Fruit fly (Drosophila melanogaster) whole organism, embryonic: ENCODE results near the gene SerRS-m.

Experiments used
- Bteb2 ChIP-seq: fragments of 200-800 bp; sonication (Bioruptor generic); optimal IDR thresholded peaks from 2 replicates; lab custom pipeline; 2016; ENCODE audit warnings: missing biosample characterization, missing genetic modification characterization
- CG10565 ChIP-seq: fragments of 200-800 bp; sonication (Bioruptor generic); optimal IDR thresholded peaks from 3 replicates; lab custom pipeline; 2016; ENCODE audit warnings: missing biosample characterization, mild to moderate bottlenecking, missing genetic modification characterization
- CG11247 ChIP-seq: fragments of 200-800 bp; sonication (Bioruptor generic); IDR thresholded peaks from 2 replicates; pipeline ENCODE4 v1.3.6; 2022; ENCODE audit warnings: missing biosample characterization, missing genetic modification characterization
- CG11560 ChIP-seq: fragments of 200-800 bp; sonication (Bioruptor generic); IDR thresholded peaks from 3 replicates; pipeline ENCODE4 v1.3.6; 2022; ENCODE audit warnings: missing biosample characterization, missing genetic modification characterization
- CG12659 ChIP-seq: fragments of 200-800 bp; sonication (Bioruptor generic); optimal IDR thresholded peaks from 3 replicates; lab custom pipeline; 2017; ENCODE audit warnings: mild to moderate bottlenecking, missing biosample characterization, missing genetic modification reagents, missing genetic modification characterization
- CG12744 ChIP-seq: fragments of 200-800 bp; sonication (Bioruptor generic); optimal IDR thresholded peaks from 2 replicates; lab custom pipeline; 2016; ENCODE audit warnings: missing biosample characterization, missing genetic modification characterization
- CG13775 ChIP-seq: fragments of 200-800 bp; sonication (Bioruptor generic); optimal IDR thresholded peaks from 3 replicates; lab custom pipeline; 2017; ENCODE audit warnings: missing biosample characterization, mild to moderate bottlenecking, missing genetic modification characterization
- CG14050 ChIP-seq: fragments of 200-800 bp; sonication (Bioruptor generic); IDR thresholded peaks from 3 replicates; pipeline ENCODE4 v1.3.6; 2022; ENCODE audit warnings: missing biosample characterization, missing genetic modification characterization
- CG14710 ChIP-seq: fragments of 200-800 bp; sonication (Bioruptor generic); optimal IDR thresholded peaks from 3 replicates; lab custom pipeline; 2019; ENCODE audit warnings: missing biosample characterization, mild to moderate bottlenecking, missing genetic modification characterization, moderate library complexity
- CG17328 ChIP-seq: fragments of 200-800 bp; sonication (Bioruptor generic); IDR thresholded peaks from 2 replicates; pipeline ENCODE4 v1.3.6; 2022; ENCODE audit warnings: missing biosample characterization, missing genetic modification characterization
- CG2129 ChIP-seq: fragments of 200-800 bp; sonication (Bioruptor generic); IDR thresholded peaks from 2 replicates; pipeline ENCODE4 v1.3.6; 2022; ENCODE audit warnings: missing biosample characterization, missing genetic modification characterization; ENCODE audit not compliant: partially characterized antibody
- CG2712 ChIP-seq: fragments of 200-800 bp; optimal IDR thresholded peaks from 3 replicates; lab custom pipeline; 2019; ENCODE audit warnings: missing biosample characterization, mild to moderate bottlenecking, missing genetic modification characterization, moderate library complexity
- CG4360 ChIP-seq: fragments of 200-800 bp; sonication (Bioruptor generic); IDR thresholded peaks from 2 replicates; pipeline ENCODE4 v1.3.6; 2022; ENCODE audit warnings: missing biosample characterization, missing genetic modification characterization
- CG4617 ChIP-seq: fragments of 200-800 bp; sonication (Bioruptor generic); optimal IDR thresholded peaks from 3 replicates; lab custom pipeline; 2016; ENCODE audit warnings: missing biosample characterization, missing genetic modification characterization, borderline replicate concordance
- CG6175 ChIP-seq: fragments of 200-800 bp; sonication (Bioruptor generic); IDR thresholded peaks from 3 replicates; pipeline ENCODE4 v1.3.6; 2022; ENCODE audit warnings: missing biosample characterization, missing genetic modification characterization
- CG6272 ChIP-seq: fragments of 200-800 bp; sonication (Bioruptor generic); IDR thresholded peaks from 2 replicates; pipeline ENCODE4 v1.3.6; 2022; ENCODE audit warnings: missing biosample characterization, missing genetic modification characterization
- CG6689 ChIP-seq: fragments of 200-800 bp; sonication (Bioruptor generic); IDR thresholded peaks from 2 replicates; pipeline ENCODE4 v1.3.6; 2022; ENCODE audit warnings: missing biosample characterization, missing genetic modification characterization
- Fer2 ChIP-seq: fragments of 200-800 bp; sonication (Bioruptor generic); optimal IDR thresholded peaks from 2 replicates; lab custom pipeline; 2018; ENCODE audit warnings: missing biosample characterization, mild to moderate bottlenecking, missing genetic modification characterization, moderate library complexity
- Hmr ChIP-seq: fragments of 200-800 bp; sonication (Bioruptor generic); optimal IDR thresholded peaks from 3 replicates; lab custom pipeline; 2017; ENCODE audit warnings: mild to moderate bottlenecking, missing biosample characterization, missing genetic modification reagents, missing genetic modification characterization
- Lpt ChIP-seq: fragments of >200 bp; optimal IDR thresholded peaks from 2 replicates; lab custom pipeline; 2018; ENCODE audit warnings: missing biosample characterization, missing genetic modification characterization
- MESR4 ChIP-seq: fragments of 200-800 bp; sonication (Bioruptor generic); optimal IDR thresholded peaks from 2 replicates; lab custom pipeline; 2018; ENCODE audit warnings: missing biosample characterization, mild to moderate bottlenecking, missing genetic modification characterization, moderate library complexity
- Poxn ChIP-seq: fragments of 200-800 bp; sonication (Bioruptor generic); IDR thresholded peaks from 2 replicates; pipeline ENCODE4 v1.3.6; 2022; ENCODE audit warnings: missing biosample characterization, missing genetic modification characterization
- Sox102F ChIP-seq: fragments of 200-800 bp; sonication (Bioruptor generic); optimal IDR thresholded peaks from 2 replicates; lab custom pipeline; 2018; ENCODE audit warnings: missing biosample characterization, mild to moderate bottlenecking, missing genetic modification characterization, moderate library complexity
- Sry-β ChIP-seq: fragments of 200-800 bp; sonication (Bioruptor generic); optimal IDR thresholded peaks from 2 replicates; lab custom pipeline; 2018; ENCODE audit warnings: missing biosample characterization, mild to moderate bottlenecking, missing genetic modification characterization, moderate library complexity
- Tbp ChIP-seq: fragments of >200 bp; optimal IDR thresholded peaks from 2 replicates; lab custom pipeline; 2018; ENCODE audit warnings: missing biosample characterization, missing genetic modification characterization
- Trl ChIP-seq, 3 experiments: fragments of >200 bp in 2 of 3; fragments of 200-800 bp in 1 of 3; sonication (Bioruptor generic) in 1 of 3; optimal IDR thresholded peaks; 2 replicates in 1 of 3; 3 replicates in 2 of 3; lab custom pipeline; 2016 to 2017; ENCODE audit warnings: missing biosample characterization in 1 of 3, missing genetic modification characterization in 1 of 3
- ara ChIP-seq: fragments of 200-800 bp; sonication (Bioruptor generic); IDR thresholded peaks from 2 replicates; pipeline ENCODE4 v1.3.6; 2022; ENCODE audit warnings: missing biosample characterization, missing genetic modification characterization
- cas ChIP-seq: fragments of 200-800 bp; sonication (Bioruptor generic); IDR thresholded peaks from 2 replicates; pipeline ENCODE4 v1.3.6; 2022; ENCODE audit warnings: missing biosample characterization, missing genetic modification characterization
- cato ChIP-seq: fragments of 200-800 bp; sonication (Bioruptor generic); optimal IDR thresholded peaks from 2 replicates; lab custom pipeline; 2016; ENCODE audit warnings: missing biosample characterization, missing genetic modification characterization, borderline replicate concordance
- cwo ChIP-seq: fragments of 200-800 bp; sonication (Bioruptor generic); optimal IDR thresholded peaks from 3 replicates; lab custom pipeline; 2017; ENCODE audit warnings: missing biosample characterization, missing genetic modification characterization, mild to moderate bottlenecking, moderate library complexity, missing genetic modification reagents
- dati ChIP-seq: fragments of 200-800 bp; sonication (Bioruptor generic); IDR thresholded peaks from 2 replicates; pipeline ENCODE4 v1.3.6; 2022; ENCODE audit warnings: missing biosample characterization, missing genetic modification characterization
- emc ChIP-seq: fragments of 200-800 bp; sonication (Bioruptor generic); optimal IDR thresholded peaks from 2 replicates; lab custom pipeline; 2016; ENCODE audit warnings: missing biosample characterization, missing genetic modification characterization
- gsb-n ChIP-seq: fragments of 200-800 bp; sonication (Bioruptor generic); optimal IDR thresholded peaks from 3 replicates; lab custom pipeline; 2018; ENCODE audit warnings: missing biosample characterization, mild to moderate bottlenecking, missing genetic modification characterization
- inv ChIP-seq: fragments of 200-800 bp; sonication (Bioruptor generic); IDR thresholded peaks from 2 replicates; pipeline ENCODE4 v1.3.6; 2022; ENCODE audit warnings: missing biosample characterization, missing genetic modification characterization; ENCODE audit not compliant: partially characterized antibody
- jigr1 ChIP-seq: fragments of 200-800 bp; sonication (Bioruptor generic); IDR thresholded peaks from 3 replicates; pipeline ENCODE4 v1.3.6; 2022; ENCODE audit warnings: missing biosample characterization, missing genetic modification characterization
- jing ChIP-seq: fragments of 200-800 bp; sonication (Bioruptor generic); optimal IDR thresholded peaks from 2 replicates; lab custom pipeline; 2018; ENCODE audit warnings: missing biosample characterization, mild to moderate bottlenecking, missing genetic modification characterization
- ken ChIP-seq: fragments of 200-800 bp; sonication (Bioruptor generic); IDR thresholded peaks from 3 replicates; pipeline ENCODE4 v1.3.6; 2022; ENCODE audit warnings: missing biosample characterization, missing genetic modification characterization
- mam ChIP-seq: fragments of 200-800 bp; sonication (Bioruptor generic); optimal IDR thresholded peaks from 3 replicates; lab custom pipeline; 2016; ENCODE audit warnings: missing biosample characterization, missing genetic modification characterization
- pb ChIP-seq: fragments of 200-800 bp; sonication (Bioruptor generic); optimal IDR thresholded peaks from 3 replicates; lab custom pipeline; 2016; ENCODE audit warnings: missing biosample characterization, missing genetic modification characterization
- pfk ChIP-seq: fragments of 200-800 bp; sonication (Bioruptor generic); optimal IDR thresholded peaks from 2 replicates; lab custom pipeline; 2018; ENCODE audit warnings: missing biosample characterization, mild to moderate bottlenecking, missing genetic modification characterization, moderate library complexity
- pita ChIP-seq: fragments of 200-800 bp; sonication (Bioruptor generic); optimal IDR thresholded peaks from 2 replicates; lab custom pipeline; 2017; ENCODE audit warnings: missing biosample characterization, mild to moderate bottlenecking, missing genetic modification characterization
- prd ChIP-seq, 3 experiments: fragments of >200 bp in 2 of 3; fragments of 200-800 bp in 1 of 3; sonication (Bioruptor generic) in 1 of 3; optimal IDR thresholded peaks in 2 of 3; IDR thresholded peaks in 1 of 3; 2 replicates in 2 of 3; 3 replicates in 1 of 3; pipeline versions ENCODE4 v1.3.6 to Lab custom; 2017 to 2022; ENCODE audit warnings: missing biosample characterization in 1 of 3, missing genetic modification characterization in 1 of 3
- pros ChIP-seq: fragments of 200-800 bp; sonication (Bioruptor generic); optimal IDR thresholded peaks from 3 replicates; lab custom pipeline; 2019; ENCODE audit warnings: missing biosample characterization, mild to moderate bottlenecking, missing genetic modification characterization, moderate library complexity
- sd ChIP-seq: fragments of 200-800 bp; sonication (Bioruptor generic); optimal IDR thresholded peaks from 3 replicates; lab custom pipeline; 2018; ENCODE audit warnings: missing biosample characterization, mild to moderate bottlenecking, missing genetic modification characterization, moderate library complexity
- shn ChIP-seq: fragments of 200-800 bp; sonication (Bioruptor generic); optimal IDR thresholded peaks from 3 replicates; lab custom pipeline; 2016; ENCODE audit warnings: missing biosample characterization, missing genetic modification characterization
- so ChIP-seq: fragments of 200-800 bp; sonication (Bioruptor generic); IDR thresholded peaks from 3 replicates; pipeline ENCODE4 v1.3.6; 2022; ENCODE audit warnings: missing biosample characterization, missing genetic modification characterization
- tio ChIP-seq: fragments of 200-800 bp; sonication (Bioruptor generic); optimal IDR thresholded peaks from 2 replicates; lab custom pipeline; 2017; ENCODE audit warnings: missing biosample characterization, missing genetic modification characterization, inconsistent platforms
- zfh2 ChIP-seq: fragments of 200-800 bp; sonication (Bioruptor generic); optimal IDR thresholded peaks from 2 replicates; lab custom pipeline; 2016; ENCODE audit warnings: missing biosample characterization, missing genetic modification characterization

SerRS-m gene

DNA sequence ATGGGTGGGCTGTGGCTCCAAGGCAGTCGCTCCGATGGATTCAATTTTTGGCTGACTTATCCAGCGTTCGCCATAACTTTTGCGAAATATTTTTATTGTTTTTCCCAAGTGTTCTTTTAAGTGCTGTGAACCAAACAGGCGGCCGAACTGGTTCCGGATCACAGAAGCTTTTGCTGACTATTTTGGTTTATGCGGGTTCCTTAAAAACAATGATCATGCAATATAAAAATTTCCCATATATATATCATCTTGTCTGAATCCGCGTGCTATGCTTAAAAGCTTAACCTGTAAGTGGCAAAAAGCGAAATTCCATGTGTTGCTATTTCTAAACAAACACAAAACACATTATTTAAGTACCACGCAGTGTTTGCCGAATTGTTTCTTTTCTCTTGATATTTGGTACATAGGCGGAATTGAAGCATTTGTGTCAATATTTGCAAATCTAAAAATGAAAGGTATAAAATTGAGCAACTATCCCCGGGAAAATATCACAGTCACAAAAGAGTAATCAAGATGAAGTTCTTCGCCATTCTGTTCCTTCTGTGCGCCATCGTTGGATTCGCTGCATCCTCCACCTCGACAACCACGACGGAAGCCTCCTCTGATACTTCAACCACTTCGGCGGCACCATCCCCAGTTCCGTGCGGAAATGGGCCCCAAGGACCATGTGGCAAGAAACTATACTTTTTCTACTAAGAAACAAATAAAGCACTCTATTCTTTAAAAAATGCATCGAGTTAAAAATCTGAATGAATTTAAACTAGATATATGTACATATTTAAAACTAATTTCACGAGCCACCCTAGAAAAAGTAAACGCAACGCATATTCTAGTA, 20.3 kb upstream of the SerRS-m start, which contains the start of the genes CG6276 and CG44040 (continued):
- no peak for TF ChIP-seq inv (GFP tag; lab: Robert Waterston, UW)
- no peak for TF ChIP-seq CG11560 (tag; lab: Robert Waterston, UW)
- TF ChIP-seq CG13775 (GFP tag; lab: Kevin White, UChicago) = peak; percentile 48
- peak; percentile 55 for TF ChIP-seq zfh2 (GFP tag; lab: Kevin White, UChicago)
- TF ChIP-seq MESR4 (GFP tag; lab: Kevin White, UChicago) = peak; percentile 63
- TF ChIP-seq shn (GFP tag; lab: Kevin White, UChicago) = no peak
- peak; percentile 24 for TF ChIP-seq CG4617 (GFP tag; lab: Kevin White, UChicago)
- TF ChIP-seq CG6689 (GFP tag; lab: Robert Waterston, UW) = peak; percentile 74
- TF ChIP-seq Hmr (GFP tag; lab: Kevin White, UChicago) = peak; percentile 64
- no peak for TF ChIP-seq cas (GFP tag; lab: Robert Waterston, UW)
- TF ChIP-seq Poxn (GFP tag; lab: Robert Waterston, UW) = no peak
- TF ChIP-seq cato = no peak
- TF ChIP-seq Fer2 (tag; lab: Kevin White, UChicago) = peak; percentile 24
- no peak for TF ChIP-seq prd (optimal IDR thresholded peaks at IDR 0.05; lab: Kevin White, UChicago)
- TF ChIP-seq prd (GFP tag; IDR thresholded peaks at IDR 0.05; lab: Robert Waterston, UW) = peak; percentile 32; the same call in 1 of the 3 replicates
- TF ChIP-seq mam (GFP tag; lab: Kevin White, UChicago) = peak; percentile 26
- peak; percentile 53 for TF ChIP-seq CG2712
- TF ChIP-seq emc (GFP tag; lab: Kevin White, UChicago) = no peak
- 0 out of 2 replicates have a peak, but pooled peaks have one; percentile 15 for TF ChIP-seq dati (GFP tag; lab: Robert Waterston, UW)
- TF ChIP-seq so (GFP tag; lab: Robert Waterston, UW) = no peak
- TF ChIP-seq Trl (optimal IDR thresholded peaks at IDR 0.05; lab: Kevin White, UChicago) = no peak
- no peak for TF ChIP-seq Trl (GFP tag; optimal IDR thresholded peaks at IDR 0.05; lab: Kevin White, UChicago)
- TF ChIP-seq pb (GFP tag; lab: Kevin White, UChicago) = no peak
- peak; percentile 32 for TF ChIP-seq CG14710
- TF ChIP-seq pita (GFP tag; lab: Kevin White, UChicago) = no peak
- TF ChIP-seq tio (GFP tag; lab: Kevin White, UChicago) = no peak
- TF ChIP-seq Tbp (GFP tag; lab: Kevin White, UChicago) = no peak
- TF ChIP-seq Sry-β (GFP tag; lab: Kevin White, UChicago) = no peak
- TF ChIP-seq ara (GFP tag; lab: Robert Waterston, UW) = 0 out of 2 replicates have a peak, but pooled peaks have one; percentile 4
- no peak for TF ChIP-seq pros (GFP tag; lab: Kevin White, UChicago)
- peak; percentile 34 for TF ChIP-seq CG12744 (GFP tag; lab: Kevin White, UChicago)
- TF ChIP-seq CG10565 = no peak
- TF ChIP-seq sd (tag; lab: Kevin White, UChicago) = peak; percentile 14
- TF ChIP-seq CG6175 (GFP tag; lab: Robert Waterston, UW) = no peak
- TF ChIP-seq cwo (GFP tag; lab: Kevin White, UChicago) = peak; percentile 6
- TF ChIP-seq Lpt = no peak
- TF ChIP-seq jing (GFP tag; lab: Kevin White, UChicago) = no peak
- TF ChIP-seq CG4360 = no peak
- no peak for TF ChIP-seq pfk (GFP tag; lab: Kevin White, UChicago)
- TF ChIP-seq CG12659 (GFP tag; lab: Kevin White, UChicago) = peak; percentile 37
- peak; percentile 35 for TF ChIP-seq Sox102F (GFP tag; lab: Kevin White, UChicago)
- TF ChIP-seq jigr1 (GFP tag; lab: Robert Waterston, UW) = no peak
- TF ChIP-seq ken (GFP tag; lab: Robert Waterston, UW) = no peak
- peak; percentile 24 for TF ChIP-seq CG17328 (GFP tag; lab: Robert Waterston, UW)
- peak; percentile 2 for TF ChIP-seq gsb-n (tag; lab: Kevin White, UChicago)
- TF ChIP-seq CG2129 (GFP tag; lab: Robert Waterston, UW) = no peak
- TF ChIP-seq CG14050 (GFP tag; lab: Robert Waterston, UW) = 0 out of 3 replicates have a peak, but pooled peaks have one; percentile 30
- 0 out of 2 replicates have a peak, but pooled peaks have one; percentile 16 for TF ChIP-seq CG11247 (GFP tag; lab: Robert Waterston, UW)
- TF ChIP-seq Bteb2 (GFP tag; lab: Kevin White, UChicago) = no peak
- no peak for TF ChIP-seq CG6272 (GFP tag; lab: Robert Waterston, UW)
